Fruit fly (Drosophila melanogaster) whole organism, adult: ENCODE data around the gene Rad60.
A peak's percentile ranks its signal among the peaks of the same experiment; 100 is the strongest.

Source experiments
- CG11617 ChIP-seq: fragments of 200-800 bp; sonication (Bioruptor generic); optimal IDR thresholded peaks from 2 replicates; lab custom pipeline; 2017; ENCODE audit warnings: mild to moderate bottlenecking, missing biosample characterization, missing genetic modification reagents, missing genetic modification characterization
- CG12768 ChIP-seq: fragments of 200-800 bp; sonication (Bioruptor generic); optimal IDR thresholded peaks from 2 replicates; lab custom pipeline; 2017; ENCODE audit warnings: missing biosample characterization, missing genetic modification characterization, mild to moderate bottlenecking, moderate library complexity, missing genetic modification reagents
- CG14711 ChIP-seq: fragments of 200-800 bp; sonication (Bioruptor generic); optimal IDR thresholded peaks from 2 replicates; lab custom pipeline; 2018; ENCODE audit warnings: missing biosample characterization, mild to moderate bottlenecking, missing genetic modification characterization, moderate library complexity
- CG1620 ChIP-seq: fragments of 200-800 bp; sonication (Bioruptor generic); optimal IDR thresholded peaks from 2 replicates; lab custom pipeline; 2016; ENCODE audit warnings: missing biosample characterization, missing genetic modification characterization
- CG33017 ChIP-seq: fragments of 200-800 bp; sonication (Bioruptor generic); optimal IDR thresholded peaks from 2 replicates; lab custom pipeline; 2018; ENCODE audit warnings: missing biosample characterization, mild to moderate bottlenecking, missing genetic modification characterization, moderate library complexity
- CG5204 ChIP-seq: fragments of 200-800 bp; sonication (Bioruptor generic); optimal IDR thresholded peaks from 2 replicates; lab custom pipeline; 2016; ENCODE audit warnings: missing biosample characterization, missing genetic modification characterization
- CG7045 ChIP-seq: fragments of 200-800 bp; sonication (Bioruptor generic); optimal IDR thresholded peaks from 2 replicates; lab custom pipeline; 2017; ENCODE audit warnings: missing biosample characterization, mild to moderate bottlenecking, missing genetic modification characterization
- CG7101 ChIP-seq: fragments of 200-800 bp; sonication (Bioruptor generic); optimal IDR thresholded peaks from 2 replicates; lab custom pipeline; 2018; ENCODE audit warnings: missing biosample characterization, mild to moderate bottlenecking, missing genetic modification characterization, moderate library complexity
- Clk ChIP-seq: fragments of 200-800 bp; sonication (Bioruptor generic); optimal IDR thresholded peaks from 2 replicates; lab custom pipeline; 2017; ENCODE audit warnings: missing biosample characterization, missing genetic modification characterization
- Crg-1 ChIP-seq: fragments of 200-800 bp; sonication (Bioruptor generic); optimal IDR thresholded peaks from 2 replicates; lab custom pipeline; 2016; ENCODE audit warnings: missing biosample characterization, missing genetic modification characterization
- Hr96 ChIP-seq: fragments of 200-800 bp; sonication (Bioruptor generic); optimal IDR thresholded peaks from 2 replicates; lab custom pipeline; 2016; ENCODE audit warnings: missing biosample characterization, missing genetic modification characterization
- Mnt ChIP-seq: fragments of 200-800 bp; sonication (Bioruptor generic); optimal IDR thresholded peaks from 2 replicates; lab custom pipeline; 2016; ENCODE audit warnings: missing biosample characterization, mild to moderate bottlenecking, missing genetic modification characterization
- bab1 ChIP-seq: fragments of 200-800 bp; sonication (Bioruptor generic); optimal IDR thresholded peaks from 3 replicates; lab custom pipeline; 2019; ENCODE audit warnings: missing biosample characterization, mild to moderate bottlenecking, missing genetic modification characterization, moderate library complexity
- cic ChIP-seq: fragments of 200-800 bp; sonication (Bioruptor generic); optimal IDR thresholded peaks from 2 replicates; lab custom pipeline; 2017; ENCODE audit warnings: missing biosample characterization, mild to moderate bottlenecking, missing genetic modification characterization, moderate library complexity
- cnc ChIP-seq, 2 experiments: fragments of >200 bp; optimal IDR thresholded peaks; 2 replicates each; lab custom pipeline; 2017
- kay ChIP-seq: fragments of 200-800 bp; sonication (Bioruptor generic); peaks from one replicate; lab custom pipeline; 2016; ENCODE audit warnings: missing biosample characterization, missing genetic modification characterization, borderline replicate concordance
- ovo ChIP-seq: fragments of 200-800 bp; sonication (Bioruptor generic); optimal IDR thresholded peaks from 2 replicates; lab custom pipeline; 2016; ENCODE audit warnings: missing biosample characterization, missing genetic modification characterization
- pad ChIP-seq: fragments of 200-800 bp; sonication (Bioruptor generic); optimal IDR thresholded peaks from 3 replicates; lab custom pipeline; 2017; ENCODE audit warnings: missing biosample characterization, missing genetic modification characterization, mild to moderate bottlenecking, moderate library complexity, missing genetic modification reagents
- tj ChIP-seq: fragments of 200-800 bp; sonication (Bioruptor generic); optimal IDR thresholded peaks from 3 replicates; lab custom pipeline; 2017; ENCODE audit warnings: missing biosample characterization, mild to moderate bottlenecking, missing genetic modification characterization, moderate library complexity
- toe ChIP-seq: fragments of 200-800 bp; sonication (Bioruptor generic); optimal IDR thresholded peaks from 2 replicates; lab custom pipeline; 2016; ENCODE audit warnings: missing biosample characterization, missing genetic modification characterization

The Rad60 gene

dm6 chr3R:23223151-23223810 lies 28.0 kb downstream of the Rad60 start:
- TF ChIP-seq Hr96 (GFP tag; lab: Kevin White, UChicago) (no peak), CG12768 (GFP tag; lab: Kevin White, UChicago) (peak; percentile 49), CG1620 (no peak), tj (GFP tag; lab: Kevin White, UChicago) (no peak), CG11617 (GFP tag; lab: Kevin White, UChicago) (no peak), CG7045 (GFP tag; lab: Kevin White, UChicago) (peak; percentile 47), bab1 (no peak), Mnt (GFP tag; lab: Kevin White, UChicago) (peak; percentile 45), pad (GFP tag; lab: Kevin White, UChicago) (no peak), CG14711 (tag; lab: Kevin White, UChicago) (no peak), CG7101 (no peak), CG33017 (tag; lab: Kevin White, UChicago) (peak; percentile 6), toe (GFP tag; lab: Kevin White, UChicago) (no peak), ovo (GFP tag; lab: Kevin White, UChicago) (no peak), CG5204 (GFP tag; lab: Kevin White, UChicago) (no peak), kay (GFP tag; lab: Kevin White, UChicago) (no peak), cic (peak; percentile 74), cnc (optimal IDR thresholded peaks at IDR 0.05; lab: Kevin White, UChicago) (no peak)

dm6 chr3R:23221680-23222148 lies 29.6 kb downstream of the Rad60 start:
- TF ChIP-seq CG33017 (tag; lab: Kevin White, UChicago) (no peak), CG5204 (GFP tag; lab: Kevin White, UChicago) (no peak), tj (GFP tag; lab: Kevin White, UChicago) (no peak), CG14711 (tag; lab: Kevin White, UChicago) (no peak), ovo (GFP tag; lab: Kevin White, UChicago) (no peak), CG11617 (GFP tag; lab: Kevin White, UChicago) (no peak), CG7101 (no peak), Hr96 (GFP tag; lab: Kevin White, UChicago) (no peak), cic (peak; percentile 50), CG1620 (peak; percentile 17), Crg-1 (GFP tag; lab: Kevin White, UChicago) (no peak), cnc (optimal IDR thresholded peaks at IDR 0.05; lab: Kevin White, UChicago) (no peak), pad (GFP tag; lab: Kevin White, UChicago) (peak; percentile 51), CG12768 (GFP tag; lab: Kevin White, UChicago) (peak; percentile 49), kay (GFP tag; lab: Kevin White, UChicago) (no peak), toe (GFP tag; lab: Kevin White, UChicago) (no peak), Clk (GFP tag; lab: Kevin White, UChicago) (no peak), Mnt (GFP tag; lab: Kevin White, UChicago) (peak; percentile 64), CG7045 (GFP tag; lab: Kevin White, UChicago) (no peak), bab1 (peak; percentile 65)

dm6 chr3R:23221003-23221679 lies 30.1 kb downstream of the Rad60 start:
- TF ChIP-seq Mnt (GFP tag; lab: Kevin White, UChicago) = peak; percentile 22
- TF ChIP-seq ovo (GFP tag; lab: Kevin White, UChicago) = no peak
- TF ChIP-seq CG14711 (tag; lab: Kevin White, UChicago) = no peak
- TF ChIP-seq Hr96 (GFP tag; lab: Kevin White, UChicago) = no peak
- TF ChIP-seq pad (GFP tag; lab: Kevin White, UChicago) = peak; percentile 70
- no peak for TF ChIP-seq bab1
- peak; percentile 98 for TF ChIP-seq kay (GFP tag; lab: Kevin White, UChicago)
- TF ChIP-seq CG1620 = no peak
- no peak for TF ChIP-seq CG11617 (GFP tag; lab: Kevin White, UChicago)
- TF ChIP-seq cic = no peak
- TF ChIP-seq tj (GFP tag; lab: Kevin White, UChicago) = peak; percentile 57
- TF ChIP-seq cnc (optimal IDR thresholded peaks at IDR 0.05; lab: Kevin White, UChicago) = peak; percentile 26 to 53
- no peak for TF ChIP-seq Clk (GFP tag; lab: Kevin White, UChicago)
- TF ChIP-seq toe (GFP tag; lab: Kevin White, UChicago) = no peak
- TF ChIP-seq CG5204 (GFP tag; lab: Kevin White, UChicago) = no peak

dm6 chr3R:23220239-23221002 lies 30.9 kb downstream of the Rad60 start:
- no peak for TF ChIP-seq CG5204 (GFP tag; lab: Kevin White, UChicago)
- TF ChIP-seq ovo (GFP tag; lab: Kevin White, UChicago) = peak; percentile 87
- peak; percentile 83 for TF ChIP-seq pad (GFP tag; lab: Kevin White, UChicago)
- peak; percentile 2 for TF ChIP-seq tj (GFP tag; lab: Kevin White, UChicago)
- TF ChIP-seq CG11617 (GFP tag; lab: Kevin White, UChicago) = no peak
- no peak for TF ChIP-seq CG12768 (GFP tag; lab: Kevin White, UChicago)
